Fruit fly (Drosophila melanogaster) whole organism, wandering third instar larva: ENCODE data around the gene Polr2I.
A peak's percentile ranks its signal among the peaks of the same experiment; 100 is the strongest.

Source experiments
- Abd-B ChIP-seq: fragments of >200 bp; optimal IDR thresholded peaks from 2 replicates; lab custom pipeline; 2017; ENCODE audit warnings: missing biosample characterization, missing genetic modification characterization
- CG32264 ChIP-seq: fragments of 200-800 bp; sonication (Bioruptor generic); optimal IDR thresholded peaks from 2 replicates; lab custom pipeline; 2016; ENCODE audit warnings: missing biosample characterization, missing genetic modification characterization
- CG9705 ChIP-seq: fragments of 200-800 bp; sonication (Bioruptor generic); optimal IDR thresholded peaks from 2 replicates; lab custom pipeline; 2018; ENCODE audit warnings: missing biosample characterization, mild to moderate bottlenecking, missing genetic modification characterization
- CrebA ChIP-seq: fragments of 200-800 bp; sonication (Bioruptor generic); optimal IDR thresholded peaks from 2 replicates; lab custom pipeline; 2016; ENCODE audit warnings: missing biosample characterization, mild to moderate bottlenecking, missing genetic modification characterization, borderline replicate concordance
- Dfd ChIP-seq: fragments of >200 bp; optimal IDR thresholded peaks from 2 replicates; lab custom pipeline; 2017; ENCODE audit warnings: missing biosample characterization, missing genetic modification characterization
- Dif ChIP-seq: fragments of 200-275, 200-300 bp; sonication (Bioruptor generic); optimal IDR thresholded peaks from 2 replicates; lab custom pipeline; 2018; ENCODE audit warnings: missing biosample characterization, missing genetic modification characterization; ENCODE audit not compliant: partially characterized antibody
- GATAd ChIP-seq: sonication (Bioruptor generic); optimal IDR thresholded peaks from 2 replicates; lab custom pipeline; 2016; ENCODE audit warnings: missing biosample characterization, missing genetic modification characterization
- HLH106 ChIP-seq: fragments of 200-800 bp; optimal IDR thresholded peaks from 3 replicates; lab custom pipeline; 2019; ENCODE audit warnings: missing biosample characterization, mild to moderate bottlenecking, missing genetic modification characterization, moderate library complexity
- Hnf4 ChIP-seq: fragments of 200-800 bp; sonication (Bioruptor generic); optimal IDR thresholded peaks from 2 replicates; lab custom pipeline; 2016; ENCODE audit warnings: missing biosample characterization, mild to moderate bottlenecking, missing genetic modification characterization
- Hr78 ChIP-seq: fragments of >200 bp; optimal IDR thresholded peaks from 2 replicates; lab custom pipeline; 2017; ENCODE audit warnings: missing biosample characterization, missing genetic modification characterization
- Hr83 ChIP-seq: fragments of 200-300 bp; sonication (Bioruptor generic); optimal IDR thresholded peaks from 2 replicates; lab custom pipeline; 2016; ENCODE audit warnings: missing biosample characterization, mild to moderate bottlenecking, missing genetic modification characterization, moderate library complexity; ENCODE audit not compliant: poor library complexity, severe bottlenecking
- Jra ChIP-seq: sonication (Bioruptor generic); optimal IDR thresholded peaks from 2 replicates; lab custom pipeline; 2016; ENCODE audit warnings: missing biosample characterization, missing genetic modification characterization
- Mio ChIP-seq: sonication (Bioruptor generic); optimal IDR thresholded peaks from 2 replicates; lab custom pipeline; 2016; ENCODE audit warnings: missing biosample characterization, missing genetic modification characterization
- Myc ChIP-seq: fragments of >200 bp; optimal IDR thresholded peaks from 2 replicates; lab custom pipeline; 2017
- N ChIP-seq: fragments of >200 bp; optimal IDR thresholded peaks from 2 replicates; lab custom pipeline; 2018; ENCODE audit warnings: missing biosample characterization, missing external identifiers, missing genetic modification characterization
- OdsH ChIP-seq: fragments of 200-800 bp; sonication (Bioruptor generic); optimal IDR thresholded peaks from 2 replicates; lab custom pipeline; 2016; ENCODE audit warnings: missing biosample characterization, mild to moderate bottlenecking, missing genetic modification characterization
- Rel ChIP-seq, 2 experiments: fragments of 200-800 bp; sonication (Bioruptor generic) in 1 of 2; optimal IDR thresholded peaks; 2 replicates in 1 of 2; 3 replicates in 1 of 2; lab custom pipeline; 2016 to 2019; ENCODE audit warnings: mild to moderate bottlenecking in 2 of 2, missing biosample characterization in 2 of 2, missing genetic modification characterization in 2 of 2, moderate library complexity in 1 of 2
- Sp1 ChIP-seq: fragments of 200-800 bp; sonication (Bioruptor generic); optimal IDR thresholded peaks from 3 replicates; lab custom pipeline; 2019; ENCODE audit warnings: missing biosample characterization, mild to moderate bottlenecking, missing genetic modification characterization, moderate library complexity
- Vsx2 ChIP-seq: fragments of 200-300, 225-300 bp; sonication (Bioruptor generic); optimal IDR thresholded peaks from 2 replicates; lab custom pipeline; 2018; ENCODE audit warnings: missing biosample characterization, missing genetic modification characterization; ENCODE audit not compliant: partially characterized antibody
- br ChIP-seq: fragments of 200-800 bp; sonication (Bioruptor generic); optimal IDR thresholded peaks from 2 replicates; lab custom pipeline; 2016; ENCODE audit warnings: missing biosample characterization, missing genetic modification characterization
- brk ChIP-seq: fragments of 200-800 bp; sonication (Bioruptor generic); optimal IDR thresholded peaks from 2 replicates; lab custom pipeline; 2016; ENCODE audit warnings: missing biosample characterization, mild to moderate bottlenecking, missing genetic modification characterization
- dl ChIP-seq, 2 experiments: fragments of 175-275, 200-275 bp in 1 of 2; fragments of 200-275 bp in 1 of 2; sonication (Bioruptor generic); optimal IDR thresholded peaks; lab custom pipeline; 2018; ENCODE audit warnings: mild to moderate bottlenecking in 2 of 2, missing biosample characterization in 2 of 2, missing genetic modification characterization in 2 of 2, moderate library complexity in 2 of 2; ENCODE audit not compliant: partially characterized antibody in 2 of 2, insufficient read depth in 1 of 2
- dmrt93B ChIP-seq: fragments of 200-800 bp; sonication (Bioruptor generic); optimal IDR thresholded peaks from 2 replicates; lab custom pipeline; 2018; ENCODE audit warnings: missing biosample characterization, mild to moderate bottlenecking, missing genetic modification characterization
- dsf ChIP-seq: sonication (Bioruptor generic); optimal IDR thresholded peaks from 2 replicates; lab custom pipeline; 2016; ENCODE audit warnings: missing biosample characterization, missing genetic modification characterization, borderline replicate concordance
- ey ChIP-seq: fragments of 200-800 bp; sonication (Bioruptor generic); optimal IDR thresholded peaks from 2 replicates; lab custom pipeline; 2016; ENCODE audit warnings: missing biosample characterization, missing genetic modification characterization
- foxo ChIP-seq, 2 experiments: fragments of 200-800 bp; sonication (Bioruptor generic); optimal IDR thresholded peaks; 2 replicates in 1 of 2; 3 replicates in 1 of 2; lab custom pipeline; 2016 to 2017; ENCODE audit warnings: missing biosample characterization in 2 of 2, missing genetic modification characterization in 2 of 2
- fru ChIP-seq: fragments of 200-800 bp; sonication (Bioruptor generic); optimal IDR thresholded peaks from 3 replicates; lab custom pipeline; 2016; ENCODE audit warnings: missing biosample characterization, mild to moderate bottlenecking, missing genetic modification characterization
- h ChIP-seq: fragments of 200-800 bp; sonication (Bioruptor generic); optimal IDR thresholded peaks from 3 replicates; lab custom pipeline; 2016; ENCODE audit warnings: missing biosample characterization, mild to moderate bottlenecking, missing genetic modification characterization
- jim ChIP-seq: fragments of 175-275, 200-325 bp; sonication (Bioruptor generic); optimal IDR thresholded peaks from 2 replicates; lab custom pipeline; 2016; ENCODE audit warnings: missing biosample characterization, mild to moderate bottlenecking, missing genetic modification characterization
- lola ChIP-seq: fragments of >200 bp; optimal IDR thresholded peaks from 2 replicates; lab custom pipeline; 2017; ENCODE audit warnings: missing biosample characterization, missing genetic modification characterization
- pan ChIP-seq: fragments of >200 bp; optimal IDR thresholded peaks from 2 replicates; lab custom pipeline; 2017
- psq ChIP-seq: fragments of 200-800 bp; sonication (Bioruptor generic); optimal IDR thresholded peaks from 3 replicates; lab custom pipeline; 2017; ENCODE audit warnings: missing biosample characterization, mild to moderate bottlenecking, missing genetic modification characterization, moderate library complexity
- rgr ChIP-seq: fragments of 200-800 bp; sonication (Bioruptor generic); optimal IDR thresholded peaks from 3 replicates; lab custom pipeline; 2016; ENCODE audit warnings: missing biosample characterization, mild to moderate bottlenecking, missing genetic modification characterization
- sage ChIP-seq: fragments of 200-800 bp; sonication (Bioruptor generic); optimal IDR thresholded peaks from 2 replicates; lab custom pipeline; 2016; ENCODE audit warnings: missing biosample characterization, mild to moderate bottlenecking, missing genetic modification characterization
- sv ChIP-seq: fragments of 200-800 bp; sonication (Bioruptor generic); optimal IDR thresholded peaks from 3 replicates; lab custom pipeline; 2016; ENCODE audit warnings: missing biosample characterization, missing genetic modification characterization
- tai ChIP-seq: sonication (Bioruptor generic); optimal IDR thresholded peaks from 2 replicates; lab custom pipeline; 2016; ENCODE audit warnings: missing biosample characterization, missing genetic modification characterization
- usp ChIP-seq: fragments of >200 bp; optimal IDR thresholded peaks from 2 replicates; lab custom pipeline; 2017; ENCODE audit warnings: missing biosample characterization, missing genetic modification characterization
- woc ChIP-seq: sonication (Bioruptor generic); optimal IDR thresholded peaks from 2 replicates; lab custom pipeline; 2016; ENCODE audit warnings: missing biosample characterization, mild to moderate bottlenecking, missing genetic modification characterization

Gene Polr2I

DNA sequence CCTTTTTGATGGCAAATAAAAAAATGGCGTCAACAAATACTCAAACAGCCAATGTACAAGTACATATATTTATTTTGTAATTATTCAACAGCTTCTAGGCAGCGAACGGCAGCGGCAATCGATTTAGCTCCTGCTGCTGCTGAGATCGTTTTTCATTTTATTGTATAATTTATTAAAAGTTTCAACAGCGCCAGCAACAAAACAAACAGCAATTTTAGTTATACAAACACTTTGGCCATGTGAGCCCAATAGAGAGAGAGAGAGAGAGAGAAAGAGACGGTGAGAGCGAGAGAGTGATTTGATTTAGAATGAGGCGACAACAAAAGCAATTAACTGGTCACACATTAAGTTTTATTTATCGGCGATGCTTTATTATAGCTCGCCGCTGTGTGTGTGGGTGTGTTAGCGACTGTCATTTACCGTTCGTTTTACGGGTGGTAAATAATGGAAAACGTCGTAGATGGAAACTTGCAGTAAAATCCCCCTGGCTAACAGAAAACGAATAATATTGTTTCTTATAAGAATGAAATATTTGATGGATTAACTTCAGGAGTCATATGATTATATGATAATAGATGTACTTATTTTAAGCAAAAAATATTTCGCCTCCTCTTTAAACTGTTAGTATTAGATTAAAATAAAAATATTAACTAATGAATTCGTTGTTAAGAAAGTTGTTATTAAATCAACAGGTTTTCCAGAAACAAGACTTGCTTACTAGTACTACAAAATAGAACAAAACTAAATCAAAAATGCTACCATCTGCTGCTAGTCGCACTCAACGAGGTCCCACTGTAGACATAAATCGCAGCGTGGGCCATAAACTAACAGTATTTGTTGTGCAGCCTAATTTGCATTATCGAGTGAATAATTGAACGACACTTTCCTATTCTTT, 23.6 kb upstream of the Polr2I start:
- TF ChIP-seq woc, result no peak
- no peak for TF ChIP-seq brk (GFP tag; lab: Kevin White, UChicago)
- no peak for TF ChIP-seq dl (GFP tag; optimal IDR thresholded peaks at IDR 0.05; lab: Kevin White, UChicago; ENCODE audit: insufficient read depth in 1 of 2, partially characterized antibody in 2 of 2)
- no peak for TF ChIP-seq jim
- no peak for TF ChIP-seq Hr83 (GFP tag; lab: Kevin White, UChicago)
- no peak for TF ChIP-seq Myc (lab: Kevin White, UChicago)
- peak in 1 of 2 experiments; percentile 2 for TF ChIP-seq foxo (GFP tag; optimal IDR thresholded peaks at IDR 0.05; lab: Kevin White, UChicago)
- no peak for TF ChIP-seq br (GFP tag; lab: Kevin White, UChicago)
- no peak for TF ChIP-seq GATAd (GFP tag; lab: Kevin White, UChicago)
- TF ChIP-seq ey (GFP tag; lab: Kevin White, UChicago), result no peak
- no peak for TF ChIP-seq lola (GFP tag; lab: Kevin White, UChicago)
- TF ChIP-seq Dif (GFP tag; lab: Kevin White, UChicago), result peak; percentile 34
- TF ChIP-seq sv, result no peak
- no peak for TF ChIP-seq fru (GFP tag; lab: Kevin White, UChicago)
- no peak for TF ChIP-seq dmrt93B (GFP tag; lab: Kevin White, UChicago)
- TF ChIP-seq h (GFP tag; lab: Kevin White, UChicago), result no peak
- TF ChIP-seq usp (GFP tag; lab: Kevin White, UChicago), result no peak
- TF ChIP-seq sage (GFP tag; lab: Kevin White, UChicago), result no peak

DNA sequence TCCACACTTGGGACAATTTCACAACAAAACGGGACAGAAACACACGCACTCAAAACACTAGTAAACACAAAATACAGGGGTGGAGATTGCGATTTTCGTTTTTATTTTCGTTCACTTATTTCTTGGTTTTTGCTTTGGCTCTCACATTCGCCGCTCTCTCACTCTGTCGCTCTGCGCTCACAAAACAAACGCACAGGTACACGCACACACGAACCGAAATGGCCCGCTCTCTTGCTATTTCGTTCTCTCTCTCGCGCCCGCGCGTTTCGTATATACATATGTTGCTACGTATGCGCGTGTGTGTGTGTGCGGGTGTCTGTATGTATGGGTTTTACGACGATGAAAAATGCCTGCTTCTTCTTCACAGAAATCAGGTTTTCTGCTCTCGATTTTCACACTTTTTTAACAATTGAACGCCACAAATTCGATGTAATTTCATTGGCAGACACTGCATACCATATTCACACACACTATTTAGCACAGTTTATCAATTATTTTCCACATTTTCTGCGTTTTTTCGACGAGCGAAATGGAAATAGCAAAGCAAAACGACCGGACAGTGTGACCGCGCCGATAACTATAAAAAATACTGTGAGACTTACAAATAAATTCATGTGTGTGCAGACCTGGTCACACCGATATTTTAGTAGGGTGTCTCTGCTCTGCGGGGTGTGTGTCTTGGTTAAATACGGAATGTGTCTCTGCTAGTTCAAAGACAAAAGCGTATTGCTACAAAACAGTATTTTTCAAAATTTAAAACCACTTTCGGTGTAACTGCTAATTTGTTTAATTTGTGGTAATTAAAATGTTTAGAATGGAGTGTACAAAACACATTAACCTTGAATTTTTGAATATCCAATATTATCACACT, 22.3 kb upstream of the Polr2I start, which contains the start of gene trx:
TSS of gene trx (minus strand) at position 584 of the 871 bp plus-strand sequence.
- TF ChIP-seq h (GFP tag; lab: Kevin White, UChicago) (peak; percentile 42), Hnf4 (GFP tag; lab: Kevin White, UChicago) (no peak), pan (lab: Kevin White, UChicago) (no peak), ey (GFP tag; lab: Kevin White, UChicago) (no peak), sage (GFP tag; lab: Kevin White, UChicago) (peak; percentile 36), Dfd (GFP tag; lab: Kevin White, UChicago) (no peak), foxo (GFP tag; optimal IDR thresholded peaks at IDR 0.05; lab: Kevin White, UChicago) (peak in 1 of 2 experiments; percentile 38), CrebA (GFP tag; lab: Kevin White, UChicago) (peak; percentile 76), CG32264 (GFP tag; lab: Kevin White, UChicago) (no peak), tai (GFP tag; lab: Kevin White, UChicago) (no peak), psq (GFP tag; lab: Kevin White, UChicago) (peak; percentile 92), N (GFP tag; lab: Kevin White, UChicago) (peak; percentile 16), fru (GFP tag; lab: Kevin White, UChicago) (no peak), dmrt93B (GFP tag; lab: Kevin White, UChicago) (no peak), Dif (GFP tag; lab: Kevin White, UChicago) (peak; percentile 97), usp (GFP tag; lab: Kevin White, UChicago) (no peak), brk (GFP tag; lab: Kevin White, UChicago) (peak; percentile 50), Hr78 (GFP tag; lab: Kevin White, UChicago) (no peak), Mio (GFP tag; lab: Kevin White, UChicago) (no peak), rgr (GFP tag; lab: Kevin White, UChicago) (no peak), br (GFP tag; lab: Kevin White, UChicago) (no peak), HLH106 (tag; lab: Kevin White, UChicago) (no peak), sv (no peak), GATAd (GFP tag; lab: Kevin White, UChicago) (no peak), Jra (GFP tag; lab: Kevin White, UChicago) (no peak), woc (peak; percentile 2), lola (GFP tag; lab: Kevin White, UChicago) (no peak), dl (GFP tag; optimal IDR thresholded peaks at IDR 0.05; lab: Kevin White, UChicago; ENCODE audit: insufficient read depth in 1 of 2, partially characterized antibody in 2 of 2) (peak; percentile 94 to 95), Myc (lab: Kevin White, UChicago) (no peak), Rel (GFP tag; optimal IDR thresholded peaks at IDR 0.05; lab: Kevin White, UChicago) (no peak), Rel (tag; optimal IDR thresholded peaks at IDR 0.05; lab: Kevin White, UChicago) (peak; percentile 20), OdsH (GFP tag; lab: Kevin White, UChicago) (no peak), jim (no peak), dsf (no peak), Hr83 (GFP tag; lab: Kevin White, UChicago) (peak; percentile 25), Sp1 (GFP tag; lab: Kevin White, UChicago) (peak; percentile 7), CG9705 (no peak), Abd-B (no peak), Vsx2 (peak; percentile 91)
- TF ChIP-seq, all 38 proteins: peak for 14
